Worm (Caenorhabditis elegans) whole organism, L2 larva: ENCODE measurements around the gene txt-14.

Experiments used
- C34F6.9 ChIP-seq: fragments of 150-350 bp; optimal IDR thresholded peaks from 2 replicates; lab custom pipeline; 2014; ENCODE audit warnings: missing biosample characterization, missing genetic modification characterization
- R02D3.7 ChIP-seq: fragments of 150-350 bp; optimal IDR thresholded peaks from 2 replicates; lab custom pipeline; 2014; ENCODE audit warnings: missing biosample characterization, missing genetic modification characterization
- Y55F3AM.14 ChIP-seq: fragments of 200-800 bp; sonication (Bioruptor generic); optimal IDR thresholded peaks from 2 replicates; lab custom pipeline; 2018; ENCODE audit warnings: mild to moderate bottlenecking, missing genetic modification characterization, missing compliant biosample characterization
- ZK546.5 ChIP-seq: sonication (generic microtip); optimal IDR thresholded peaks from 2 replicates; lab custom pipeline; 2017; ENCODE audit warnings: missing biosample characterization, missing genetic modification characterization
- alr-1 ChIP-seq: fragments of 150-350 bp; optimal IDR thresholded peaks from 2 replicates; lab custom pipeline; 2014; ENCODE audit warnings: missing biosample characterization, missing genetic modification characterization
- aly-2 ChIP-seq: fragments of 150-350 bp; optimal IDR thresholded peaks from 2 replicates; lab custom pipeline; 2014; ENCODE audit warnings: missing biosample characterization, missing genetic modification characterization
- ama-1 ChIP-seq: fragments of 150-350 bp; optimal IDR thresholded peaks from 2 replicates; lab custom pipeline; 2018; ENCODE audit warnings: inconsistent platforms
- ceh-16 ChIP-seq: fragments of 150-350 bp; optimal IDR thresholded peaks from 2 replicates; lab custom pipeline; 2014; ENCODE audit warnings: missing biosample characterization, missing genetic modification characterization
- ceh-82 ChIP-seq: fragments of 150-350 bp; optimal IDR thresholded peaks from 2 replicates; lab custom pipeline; 2014; ENCODE audit warnings: missing biosample characterization, missing genetic modification characterization
- crh-2 ChIP-seq: sonication (generic microtip); optimal IDR thresholded peaks from 2 replicates; lab custom pipeline; 2017; ENCODE audit warnings: missing biosample characterization, missing genetic modification characterization
- dmd-4 ChIP-seq: sonication (generic microtip); optimal IDR thresholded peaks from 2 replicates; lab custom pipeline; 2017; ENCODE audit warnings: missing biosample characterization, missing genetic modification characterization
- egl-27 ChIP-seq: sonication (generic microtip); optimal IDR thresholded peaks from 3 replicates; lab custom pipeline; 2017; ENCODE audit warnings: missing biosample characterization, missing genetic modification reagents, missing genetic modification characterization
- elt-1 ChIP-seq: fragments of 150-350 bp; optimal IDR thresholded peaks from 2 replicates; lab custom pipeline; 2014; ENCODE audit warnings: missing biosample characterization, missing genetic modification characterization
- elt-3 ChIP-seq: sonication (generic microtip); optimal IDR thresholded peaks from 2 replicates; lab custom pipeline; 2017; ENCODE audit warnings: missing biosample characterization, missing genetic modification characterization
- fos-1 ChIP-seq: fragments of 150-350 bp; optimal IDR thresholded peaks from 2 replicates; lab custom pipeline; 2014; ENCODE audit warnings: missing biosample characterization, missing genetic modification characterization
- lin-11 ChIP-seq: fragments of 150-350 bp; sonication (generic microtip); optimal IDR thresholded peaks from 2 replicates; lab custom pipeline; 2014; ENCODE audit warnings: missing biosample characterization, missing genetic modification characterization, inconsistent platforms, mixed read lengths
- lin-13 ChIP-seq: fragments of 150-350 bp; optimal IDR thresholded peaks from 2 replicates; lab custom pipeline; 2014; ENCODE audit warnings: missing biosample characterization, missing genetic modification reagents, missing genetic modification characterization
- lin-39 ChIP-seq: fragments of 150-350 bp; optimal IDR thresholded peaks from 2 replicates; lab custom pipeline; 2014; ENCODE audit warnings: missing biosample characterization, missing genetic modification reagents, missing genetic modification characterization
- lsy-2 ChIP-seq, 2 experiments: fragments of 150-350 bp in 1 of 2; sonication (generic microtip) in 1 of 2; optimal IDR thresholded peaks; 2 replicates each; lab custom pipeline; 2014 to 2017; ENCODE audit warnings: missing biosample characterization in 2 of 2, missing genetic modification characterization in 2 of 2
- mab-5 ChIP-seq: fragments of 150-350 bp; optimal IDR thresholded peaks from 2 replicates; lab custom pipeline; 2014; ENCODE audit warnings: missing biosample characterization, missing genetic modification characterization
- mbf-1 ChIP-seq: sonication (generic microtip); optimal IDR thresholded peaks from 2 replicates; lab custom pipeline; 2017; ENCODE audit warnings: missing biosample characterization, missing genetic modification characterization
- mdl-1 ChIP-seq, 2 experiments: fragments of 150-350 bp in 1 of 2; sonication (generic microtip) in 1 of 2; optimal IDR thresholded peaks; 2 replicates each; lab custom pipeline; 2017; ENCODE audit warnings: missing biosample characterization in 2 of 2, missing genetic modification characterization in 2 of 2
- nhr-10 ChIP-seq: sonication (generic microtip); optimal IDR thresholded peaks from 2 replicates; lab custom pipeline; 2017; ENCODE audit warnings: missing biosample characterization, missing genetic modification characterization
- nhr-12 ChIP-seq: fragments of 150-350 bp; optimal IDR thresholded peaks from 2 replicates; lab custom pipeline; 2014; ENCODE audit warnings: missing biosample characterization, missing genetic modification characterization
- nhr-129 ChIP-seq: fragments of 150-350 bp; optimal IDR thresholded peaks from 2 replicates; lab custom pipeline; 2014; ENCODE audit warnings: missing biosample characterization, missing genetic modification characterization
- nhr-21 ChIP-seq: fragments of 150-350 bp; optimal IDR thresholded peaks from 2 replicates; lab custom pipeline; 2014; ENCODE audit warnings: missing biosample characterization, missing genetic modification characterization
- nhr-23 ChIP-seq: fragments of 150-350 bp; optimal IDR thresholded peaks from 2 replicates; lab custom pipeline; 2014; ENCODE audit warnings: missing biosample characterization, missing genetic modification reagents, missing genetic modification characterization
- nhr-237 ChIP-seq: fragments of 150-350 bp; optimal IDR thresholded peaks from 2 replicates; lab custom pipeline; 2014; ENCODE audit warnings: missing biosample characterization, missing genetic modification characterization
- nhr-25 ChIP-seq: fragments of 150-350 bp; sonication (generic microtip); optimal IDR thresholded peaks from 3 replicates; lab custom pipeline; 2014; ENCODE audit warnings: missing biosample characterization, missing genetic modification characterization
- nhr-6 ChIP-seq: fragments of 150-350 bp; optimal IDR thresholded peaks from 2 replicates; lab custom pipeline; 2014; ENCODE audit warnings: missing biosample characterization, missing genetic modification characterization
- nhr-77 ChIP-seq: fragments of 150-350 bp; optimal IDR thresholded peaks from 2 replicates; lab custom pipeline; 2014; ENCODE audit warnings: missing biosample characterization, missing genetic modification characterization
- peb-1 ChIP-seq: fragments of 150-350 bp; optimal IDR thresholded peaks from 2 replicates; lab custom pipeline; 2014; ENCODE audit warnings: missing biosample characterization, missing genetic modification characterization
- sem-4 ChIP-seq: fragments of 150-350 bp; optimal IDR thresholded peaks from 2 replicates; lab custom pipeline; 2014; ENCODE audit warnings: missing biosample characterization, missing genetic modification reagents, missing genetic modification characterization
- skn-1 ChIP-seq: sonication (generic microtip); optimal IDR thresholded peaks from 2 replicates; lab custom pipeline; 2017; ENCODE audit warnings: missing biosample characterization, missing genetic modification characterization
- sma-3 ChIP-seq: sonication (generic microtip); optimal IDR thresholded peaks from 2 replicates; lab custom pipeline; 2016; ENCODE audit warnings: missing genetic modification reagents, missing genetic modification characterization, missing compliant biosample characterization
- sma-9 ChIP-seq, 2 experiments: fragments of 150-350 bp in 1 of 2; sonication (generic microtip) in 1 of 2; optimal IDR thresholded peaks; 2 replicates each; lab custom pipeline; 2014 to 2016; ENCODE audit warnings: missing genetic modification characterization in 2 of 2, mild to moderate bottlenecking in 1 of 2, missing biosample characterization in 1 of 2, missing compliant biosample characterization in 1 of 2, missing genetic modification reagents in 1 of 2, moderate library complexity in 1 of 2
- snpc-4 ChIP-seq: fragments of 150-350 bp; optimal IDR thresholded peaks from 2 replicates; lab custom pipeline; 2014; ENCODE audit warnings: missing biosample characterization, missing genetic modification characterization
- unc-39 ChIP-seq: fragments of 150-350 bp; optimal IDR thresholded peaks from 2 replicates; lab custom pipeline; 2014; ENCODE audit warnings: missing biosample characterization, missing genetic modification characterization
- unc-55 ChIP-seq: fragments of 150-350 bp; sonication (generic microtip); optimal IDR thresholded peaks from 3 replicates; lab custom pipeline; 2014; ENCODE audit warnings: missing biosample characterization, missing genetic modification reagents, missing genetic modification characterization
- unc-62 ChIP-seq: fragments of 150-350 bp; optimal IDR thresholded peaks from 2 replicates; lab custom pipeline; 2014; ENCODE audit warnings: missing biosample characterization, missing genetic modification reagents, missing genetic modification characterization
- zag-1 ChIP-seq: fragments of 150-350 bp; optimal IDR thresholded peaks from 2 replicates; lab custom pipeline; 2014; ENCODE audit warnings: missing biosample characterization, missing genetic modification characterization
- ztf-1 ChIP-seq: fragments of 200-800 bp; sonication (Bioruptor generic); conservative IDR thresholded peaks from 2 replicates; pipeline ENCODE4 v1.3.6; 2022; ENCODE audit warnings: missing genetic modification characterization, missing compliant biosample characterization
- ztf-11 ChIP-seq: sonication (generic microtip); optimal IDR thresholded peaks from 2 replicates; lab custom pipeline; 2017; ENCODE audit warnings: missing biosample characterization, missing genetic modification characterization
- ztf-4 ChIP-seq: fragments of 150-350 bp; optimal IDR thresholded peaks from 2 replicates; lab custom pipeline; 2014; ENCODE audit warnings: missing biosample characterization, missing genetic modification characterization

txt-14 gene

DNA sequence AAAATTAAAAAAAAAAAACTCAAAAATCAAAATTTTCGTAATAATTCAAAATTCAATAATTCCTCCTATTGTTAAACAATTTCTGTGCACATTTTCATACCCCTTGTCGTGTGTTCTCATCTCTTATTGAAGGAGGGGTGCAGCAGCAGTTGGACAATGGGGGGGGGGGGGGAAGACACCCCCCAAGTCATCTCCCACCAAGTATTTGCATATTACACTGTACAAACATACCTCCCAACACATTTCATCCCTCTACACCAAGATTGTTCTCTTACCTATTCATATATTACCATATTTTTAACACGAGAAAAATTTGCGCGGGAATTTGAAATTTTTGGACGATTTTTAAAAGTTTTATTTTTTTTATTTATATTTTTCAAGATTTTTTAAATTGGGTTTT, 13.8 kb downstream of the txt-14 start:
- TF ChIP-seq nhr-25 (tag; lab: Kevin White, UChicago) (no peak), sma-3 (GFP tag; lab: Kevin White, UChicago) (no peak), lsy-2 (tag; optimal IDR thresholded peaks at IDR 0.05; lab: Kevin White, UChicago) (no peak), fos-1 (no peak)
- TF ChIP-seq, all 48 proteins: peak for 0

DNA sequence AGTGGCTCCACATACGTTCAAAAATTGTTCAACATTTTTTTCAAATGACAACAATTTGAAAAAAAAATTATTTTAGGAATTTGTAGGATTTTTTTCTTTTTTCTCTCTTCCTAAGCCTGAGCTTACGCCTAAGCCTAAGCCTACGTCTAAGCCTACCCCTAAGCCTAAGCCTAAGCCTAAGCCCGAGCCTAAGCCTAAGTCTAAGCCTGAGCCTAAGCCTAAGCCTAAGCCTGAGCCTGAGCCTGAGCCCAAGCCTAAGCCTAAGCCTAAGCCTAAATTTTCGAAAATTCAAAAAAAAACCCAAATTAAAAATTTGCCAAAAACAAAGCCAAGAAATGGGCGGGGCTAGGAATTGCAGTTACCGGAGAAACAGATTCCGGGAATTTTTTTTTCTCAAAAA, 15.3 kb downstream of the txt-14 start:
- TF ChIP-seq unc-55 (GFP tag; lab: Kevin White, UChicago) = no peak
- TF ChIP-seq nhr-23 = no peak
- TF ChIP-seq nhr-21 (tag; lab: Kevin White, UChicago) = no peak
- no peak for TF ChIP-seq nhr-129 (tag; lab: Kevin White, UChicago)
- TF ChIP-seq dmd-4 (tag; lab: Kevin White, UChicago) = no peak

DNA sequence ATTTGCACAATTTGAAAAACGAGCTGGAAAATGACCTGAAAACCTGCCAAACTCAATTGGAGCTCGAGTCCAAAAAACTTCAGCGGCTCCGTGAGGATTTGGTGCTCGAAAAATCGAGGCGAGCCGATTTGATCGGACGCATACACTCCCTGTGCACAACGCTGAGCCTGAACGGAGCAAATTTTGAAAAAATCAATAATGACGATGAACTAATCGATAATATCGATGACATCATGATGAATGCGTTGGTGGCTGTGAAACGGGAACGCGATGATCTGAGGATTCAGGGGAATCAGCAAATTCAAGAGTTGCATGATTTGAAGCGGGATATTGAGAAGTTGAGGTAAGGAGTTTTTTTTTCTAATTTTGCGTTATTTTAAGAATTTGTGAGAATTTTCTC, 23.1 kb downstream of the txt-14 start:
- TF ChIP-seq ztf-1 (no peak), elt-3 (no peak), C34F6.9 (tag; lab: Kevin White, UChicago) (no peak), skn-1 (no peak), zag-1 (tag; lab: Kevin White, UChicago) (no peak)

DNA sequence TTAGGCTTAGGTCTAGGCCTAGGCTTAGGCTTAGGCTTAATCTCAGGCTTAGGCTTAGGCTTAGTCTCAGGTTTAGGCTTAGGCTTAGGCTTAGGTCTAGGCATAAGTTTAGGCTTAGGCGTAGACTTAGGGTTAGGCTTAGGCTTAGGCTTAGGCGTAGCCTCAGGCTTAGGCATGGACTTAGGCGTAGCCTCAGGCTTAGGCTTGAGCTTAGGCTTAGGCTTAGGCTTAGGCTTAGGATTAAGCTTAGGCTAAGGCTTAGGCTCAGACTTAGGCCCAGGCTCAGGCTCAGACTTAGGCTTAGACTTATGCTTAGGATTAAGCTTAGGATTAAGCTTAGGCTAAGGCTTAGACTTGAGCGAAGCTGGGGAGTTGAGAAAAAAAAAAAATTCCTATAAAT, 30.7 kb downstream of the txt-14 start:
- TF ChIP-seq C34F6.9 (tag; lab: Kevin White, UChicago) (no peak), elt-3 (no peak), unc-55 (GFP tag; lab: Kevin White, UChicago) (no peak), unc-39 (no peak), lin-13 (GFP tag; lab: Kevin White, UChicago) (no peak), mdl-1 (tag; optimal IDR thresholded peaks at IDR 0.05; lab: Kevin White, UChicago) (no peak), alr-1 (no peak), ama-1 (lab: Kevin White, UChicago) (no peak), sma-9 (GFP tag; optimal IDR thresholded peaks at IDR 0.05; lab: Kevin White, UChicago) (no peak), sma-9 (tag; optimal IDR thresholded peaks at IDR 0.05; lab: Kevin White, UChicago) (no peak), ceh-16 (tag; lab: Kevin White, UChicago) (no peak), Y55F3AM.14 (GFP tag; lab: Kevin White, UChicago) (no peak), nhr-12 (no peak), crh-2 (tag; lab: Kevin White, UChicago) (no peak), lin-11 (tag; lab: Kevin White, UChicago) (no peak), snpc-4 (no peak), sma-3 (GFP tag; lab: Kevin White, UChicago) (no peak)

DNA sequence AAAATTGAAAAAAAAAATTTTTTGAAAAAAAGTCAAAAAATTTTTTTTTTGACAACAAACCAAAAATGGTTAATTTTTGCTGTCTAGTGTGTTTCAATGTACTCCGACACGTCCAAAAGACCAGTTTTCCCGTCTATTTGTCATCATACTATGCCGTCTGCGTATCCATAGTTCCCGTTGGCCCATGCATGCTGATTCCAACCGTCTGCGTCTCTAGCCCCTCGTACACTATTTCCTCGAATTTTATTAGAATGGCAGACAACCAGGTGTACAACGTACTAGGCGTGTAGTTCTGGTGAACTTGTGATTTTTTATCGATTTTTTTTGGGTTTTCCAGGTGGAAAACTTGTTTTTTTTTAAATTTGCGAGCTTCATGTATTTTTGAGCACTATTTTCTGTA, 32.0 kb downstream of the txt-14 start:
- TF ChIP-seq ztf-1 = no peak
- peak; percentile 77 for TF ChIP-seq nhr-129 (tag; lab: Kevin White, UChicago)
- TF ChIP-seq fos-1 = peak; percentile 83
- TF ChIP-seq nhr-237 (tag; lab: Kevin White, UChicago) = no peak
- no peak for TF ChIP-seq elt-3
- TF ChIP-seq ceh-16 (tag; lab: Kevin White, UChicago) = no peak
- no peak for TF ChIP-seq lin-39 (tag; lab: Kevin White, UChicago)
- no peak for TF ChIP-seq Y55F3AM.14 (GFP tag; lab: Kevin White, UChicago)
- no peak for TF ChIP-seq aly-2 (tag; lab: Kevin White, UChicago)
- no peak for TF ChIP-seq nhr-6 (tag; lab: Kevin White, UChicago)
- TF ChIP-seq crh-2 (tag; lab: Kevin White, UChicago) = peak; percentile 70
- TF ChIP-seq mab-5 (tag; lab: Kevin White, UChicago) = no peak
- no peak for TF ChIP-seq ztf-11 (tag; lab: Kevin White, UChicago)
- TF ChIP-seq nhr-10 (tag; lab: Kevin White, UChicago) = no peak
- TF ChIP-seq R02D3.7 (tag; lab: Kevin White, UChicago) = no peak
- no peak for TF ChIP-seq nhr-12
- no peak for TF ChIP-seq ceh-82 (tag; lab: Kevin White, UChicago)
- TF ChIP-seq sem-4 (tag; lab: Kevin White, UChicago) = no peak
- no peak for TF ChIP-seq ztf-4 (tag; lab: Kevin White, UChicago)
- no peak for TF ChIP-seq nhr-77 (tag; lab: Kevin White, UChicago)
- no peak for TF ChIP-seq unc-55 (GFP tag; lab: Kevin White, UChicago)
- TF ChIP-seq unc-62 (GFP tag; lab: Kevin White, UChicago) = no peak
- no peak for TF ChIP-seq nhr-23
- no peak for TF ChIP-seq lin-11 (tag; lab: Kevin White, UChicago)
- peak; percentile 50 for TF ChIP-seq snpc-4
- no peak for TF ChIP-seq elt-1
- peak; percentile 97 for TF ChIP-seq skn-1
- TF ChIP-seq peb-1 (tag; lab: Kevin White, UChicago) = no peak
- TF ChIP-seq C34F6.9 (tag; lab: Kevin White, UChicago) = peak; percentile 54
- TF ChIP-seq dmd-4 (tag; lab: Kevin White, UChicago) = no peak
- TF ChIP-seq mbf-1 = no peak
- no peak for TF ChIP-seq zag-1 (tag; lab: Kevin White, UChicago)
- no peak for TF ChIP-seq ZK546.5 (tag; lab: Kevin White, UChicago)
- TF ChIP-seq egl-27 (tag; lab: Kevin White, UChicago) = peak; percentile 51
- peak; percentile 57 for TF ChIP-seq nhr-21 (tag; lab: Kevin White, UChicago)
- TF ChIP-seq sma-9 (GFP tag; optimal IDR thresholded peaks at IDR 0.05; lab: Kevin White, UChicago) = no peak
- no peak for TF ChIP-seq sma-9 (tag; optimal IDR thresholded peaks at IDR 0.05; lab: Kevin White, UChicago)
- peak in 1 of 2 experiments; percentile 53 for TF ChIP-seq lsy-2 (tag; optimal IDR thresholded peaks at IDR 0.05; lab: Kevin White, UChicago)
- no peak for TF ChIP-seq ama-1 (lab: Kevin White, UChicago)
